Fruit fly (Drosophila melanogaster) whole organism: Measurements from ENCODE around the gene CG2641.

Experiments used
- CG8478 ChIP-seq: fragments of >200 bp; optimal IDR thresholded peaks from 2 replicates; lab custom pipeline; 2018; ENCODE audit warnings: inconsistent platforms
- Dll ChIP-seq: fragments of >200 bp; optimal IDR thresholded peaks from 2 replicates; lab custom pipeline; 2017
- pan ChIP-seq: fragments of >200 bp; optimal IDR thresholded peaks from 2 replicates; lab custom pipeline; 2017
- psq ChIP-seq: fragments of >200 bp; optimal IDR thresholded peaks from 2 replicates; lab custom pipeline; 2017

DNA sequence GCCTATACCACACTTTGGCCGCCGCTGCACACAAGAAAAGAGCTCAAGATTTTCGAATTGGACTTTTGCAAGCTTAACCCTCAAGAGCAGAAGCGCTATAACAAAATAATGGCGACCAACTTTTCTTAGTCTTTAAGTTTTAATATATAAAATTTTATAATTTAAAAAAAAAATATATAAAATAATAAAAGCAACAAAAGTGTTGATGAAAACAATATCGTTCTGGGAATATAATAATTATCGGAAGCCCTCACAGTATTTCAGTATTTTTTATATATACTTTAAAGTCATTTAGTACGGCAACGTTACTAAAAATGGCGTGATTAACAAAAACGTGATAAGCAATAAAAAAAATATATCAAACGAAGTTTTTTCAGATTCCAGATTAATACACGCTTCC is 34.4 kb upstream of the CG2641 start, which contains the start of gene Sp7:
- no peak for TF ChIP-seq pan (lab: Kevin White, UChicago)
- TF ChIP-seq psq (lab: Kevin White, UChicago) = no peak
- TF ChIP-seq CG8478 (lab: Kevin White, UChicago) = no peak
- TF ChIP-seq Dll (lab: Kevin White, UChicago) = no peak
